Worm (Caenorhabditis elegans) whole organism, late embryonic: ENCODE measurements around the gene F52F10.2.

ENCODE experiments used
- K02D7.2 ChIP-seq: sonication (generic microtip); optimal IDR thresholded peaks from 2 replicates; lab custom pipeline; 2017; ENCODE audit warnings: mild to moderate bottlenecking, missing genetic modification characterization, missing compliant biosample characterization
- ets-4 ChIP-seq: sonication (generic microtip); optimal IDR thresholded peaks from 2 replicates; lab custom pipeline; 2016; ENCODE audit warnings: missing genetic modification characterization, missing compliant biosample characterization
- lim-6 ChIP-seq: sonication (generic microtip); optimal IDR thresholded peaks from 2 replicates; lab custom pipeline; 2016; ENCODE audit warnings: missing genetic modification characterization, missing compliant biosample characterization
- ztf-16 ChIP-seq: sonication (generic microtip); optimal IDR thresholded peaks from 2 replicates; lab custom pipeline; 2017; ENCODE audit warnings: missing genetic modification characterization, missing compliant biosample characterization

DNA sequence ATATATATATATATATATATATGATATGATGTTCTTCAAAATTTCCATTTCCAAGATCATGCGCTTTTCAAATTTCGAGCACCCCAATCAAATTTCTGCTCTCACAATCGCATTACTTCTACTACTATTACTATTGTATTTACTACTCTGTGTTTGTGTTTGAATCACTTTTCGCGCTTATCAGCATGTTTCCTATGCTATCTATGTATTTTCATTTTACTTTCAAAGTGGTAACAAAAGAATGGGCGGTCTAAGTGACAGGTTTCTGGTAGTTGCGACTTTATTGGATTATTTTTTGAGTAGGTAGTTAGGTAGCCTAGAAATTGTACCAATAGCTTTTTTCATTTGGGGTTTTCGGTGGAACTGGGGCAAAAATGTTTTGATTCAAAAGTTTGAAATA is 10.2 kb downstream of the F52F10.2 start:
- no peak for TF ChIP-seq ets-4
- TF ChIP-seq lim-6 (tag; lab: Kevin White, UChicago) = no peak
- no peak for TF ChIP-seq ztf-16 (tag; lab: Kevin White, UChicago)
- no peak for TF ChIP-seq K02D7.2 (tag; lab: Kevin White, UChicago)
